Worm (Caenorhabditis elegans) whole organism, L3 larva: ENCODE data around the gene M01B2.13.
A peak's percentile ranks its signal among the peaks of the same experiment; 100 is the strongest.

ENCODE experiments used
- R02D3.7 ChIP-seq: fragments of 150-350 bp; optimal IDR thresholded peaks from 2 replicates; lab custom pipeline; 2014; ENCODE audit warnings: missing biosample characterization, missing genetic modification characterization
- ZK546.5 ChIP-seq: sonication (generic microtip); optimal IDR thresholded peaks from 2 replicates; lab custom pipeline; 2017; ENCODE audit warnings: missing biosample characterization, missing genetic modification characterization
- aly-2 ChIP-seq: fragments of 150-350 bp; optimal IDR thresholded peaks from 2 replicates; lab custom pipeline; 2014; ENCODE audit warnings: missing biosample characterization, missing genetic modification characterization
- ceh-28 ChIP-seq: fragments of 150-350 bp; optimal IDR thresholded peaks from 2 replicates; lab custom pipeline; 2014; ENCODE audit warnings: missing biosample characterization, missing genetic modification reagents, missing genetic modification characterization
- daf-12 ChIP-seq: fragments of 150-350 bp; optimal IDR thresholded peaks from 2 replicates; lab custom pipeline; 2014; ENCODE audit warnings: missing biosample characterization, missing genetic modification reagents, missing genetic modification characterization
- elt-1 ChIP-seq: fragments of 150-350 bp; optimal IDR thresholded peaks from 2 replicates; lab custom pipeline; 2014; ENCODE audit warnings: missing biosample characterization, missing genetic modification characterization
- elt-2 ChIP-seq: sonication (generic microtip); optimal IDR thresholded peaks from 2 replicates; lab custom pipeline; 2016; ENCODE audit warnings: missing genetic modification reagents, mild to moderate bottlenecking, missing genetic modification characterization, missing compliant biosample characterization
- elt-3 ChIP-seq, 3 experiments: fragments of 150-350 bp in 1 of 3; sonication (generic microtip) in 2 of 3; optimal IDR thresholded peaks; 2 replicates in 2 of 3; 4 replicates in 1 of 3; lab custom pipeline; 2014 to 2017; ENCODE audit warnings: missing biosample characterization in 3 of 3, missing genetic modification characterization in 3 of 3
- fkh-10 ChIP-seq: sonication (generic microtip); optimal IDR thresholded peaks from 2 replicates; lab custom pipeline; 2017; ENCODE audit warnings: missing biosample characterization, missing genetic modification reagents, missing genetic modification characterization
- fkh-2 ChIP-seq: fragments of 150-350 bp; optimal IDR thresholded peaks from 2 replicates; lab custom pipeline; 2014; ENCODE audit warnings: missing biosample characterization, missing genetic modification reagents, missing genetic modification characterization
- fos-1 ChIP-seq: fragments of 150-350 bp; optimal IDR thresholded peaks from 2 replicates; lab custom pipeline; 2014; ENCODE audit warnings: missing biosample characterization, missing genetic modification characterization
- hmg-11 ChIP-seq: sonication (generic microtip); optimal IDR thresholded peaks from 2 replicates; lab custom pipeline; 2016; ENCODE audit warnings: missing genetic modification characterization, missing compliant biosample characterization
- jun-1 ChIP-seq: fragments of 150-350 bp; optimal IDR thresholded peaks from 2 replicates; lab custom pipeline; 2014; ENCODE audit warnings: missing biosample characterization, missing genetic modification reagents, missing genetic modification characterization
- lin-15B ChIP-seq: fragments of 150-350 bp; optimal IDR thresholded peaks from 2 replicates; lab custom pipeline; 2014; ENCODE audit warnings: missing biosample characterization, missing genetic modification characterization
- lin-39 ChIP-seq: fragments of 150-350 bp; optimal IDR thresholded peaks from 2 replicates; lab custom pipeline; 2018; ENCODE audit warnings: missing biosample characterization, missing genetic modification reagents, missing genetic modification characterization
- lsy-12 ChIP-seq: sonication (generic microtip); optimal IDR thresholded peaks from 2 replicates; lab custom pipeline; 2016; ENCODE audit warnings: mild to moderate bottlenecking, missing genetic modification characterization, missing compliant biosample characterization
- mdl-1 ChIP-seq: fragments of 150-350 bp; optimal IDR thresholded peaks from 2 replicates; lab custom pipeline; 2014; ENCODE audit warnings: missing biosample characterization, missing genetic modification characterization
- mml-1 ChIP-seq: fragments of 150-350 bp; sonication (generic microtip); optimal IDR thresholded peaks from 3 replicates; lab custom pipeline; 2014; ENCODE audit warnings: missing biosample characterization, missing genetic modification characterization
- nfya-1 ChIP-seq: sonication (generic microtip); optimal IDR thresholded peaks from 2 replicates; lab custom pipeline; 2017; ENCODE audit warnings: missing genetic modification characterization, mild to moderate bottlenecking, missing compliant biosample characterization, antibody characterized with exemption, moderate library complexity; ENCODE audit not compliant: insufficient read depth
- nhr-23 ChIP-seq: fragments of 150-350 bp; optimal IDR thresholded peaks from 2 replicates; lab custom pipeline; 2014; ENCODE audit warnings: missing biosample characterization, missing genetic modification reagents, missing genetic modification characterization
- nhr-237 ChIP-seq: fragments of 150-350 bp; optimal IDR thresholded peaks from 2 replicates; lab custom pipeline; 2014; ENCODE audit warnings: missing biosample characterization, missing genetic modification characterization
- nhr-25 ChIP-seq: sonication (generic microtip); optimal IDR thresholded peaks from 2 replicates; lab custom pipeline; 2017; ENCODE audit warnings: missing biosample characterization, missing genetic modification characterization
- nhr-28 ChIP-seq: fragments of 150-350 bp; optimal IDR thresholded peaks from 2 replicates; lab custom pipeline; 2014; ENCODE audit warnings: missing biosample characterization, missing genetic modification characterization
- nhr-43 ChIP-seq: sonication (generic microtip); optimal IDR thresholded peaks from 2 replicates; lab custom pipeline; 2016; ENCODE audit warnings: mild to moderate bottlenecking, missing genetic modification characterization, missing compliant biosample characterization; ENCODE audit not compliant: poor library complexity, severe bottlenecking
- nhr-67 ChIP-seq: fragments of 150-350 bp; optimal IDR thresholded peaks from 2 replicates; lab custom pipeline; 2014; ENCODE audit warnings: missing biosample characterization, missing genetic modification characterization
- nhr-76 ChIP-seq: fragments of 150-350 bp; sonication (generic microtip); optimal IDR thresholded peaks from 5 replicates; lab custom pipeline; 2014; ENCODE audit warnings: missing biosample characterization, missing genetic modification characterization
- nhr-77 ChIP-seq: fragments of 150-350 bp; optimal IDR thresholded peaks from 2 replicates; lab custom pipeline; 2014; ENCODE audit warnings: missing biosample characterization, missing genetic modification characterization
- pha-4 ChIP-seq: fragments of 150-350 bp; optimal IDR thresholded peaks from 2 replicates; lab custom pipeline; 2014; ENCODE audit warnings: missing biosample characterization, missing genetic modification reagents, missing genetic modification characterization
- pqm-1 ChIP-seq: fragments of 150-350 bp; optimal IDR thresholded peaks from 2 replicates; lab custom pipeline; 2017; ENCODE audit warnings: missing biosample characterization, missing genetic modification characterization, inconsistent platforms
- skn-1 ChIP-seq: fragments of 150-350 bp; optimal IDR thresholded peaks from 2 replicates; lab custom pipeline; 2014; ENCODE audit warnings: missing biosample characterization, missing genetic modification characterization
- snpc-4 ChIP-seq: fragments of 150-350 bp; optimal IDR thresholded peaks from 2 replicates; lab custom pipeline; 2014; ENCODE audit warnings: missing biosample characterization, missing genetic modification characterization
- tbx-2 ChIP-seq: sonication (generic microtip); optimal IDR thresholded peaks from 2 replicates; lab custom pipeline; 2016; ENCODE audit warnings: mild to moderate bottlenecking, missing genetic modification characterization, missing compliant biosample characterization
- unc-39 ChIP-seq: sonication (generic microtip); optimal IDR thresholded peaks from 4 replicates; lab custom pipeline; 2017; ENCODE audit warnings: missing biosample characterization, missing genetic modification characterization
- unc-62 ChIP-seq: fragments of 150-350 bp; sonication (generic microtip); optimal IDR thresholded peaks from 4 replicates; lab custom pipeline; 2014; ENCODE audit warnings: missing biosample characterization, missing genetic modification reagents, missing genetic modification characterization
- zag-1 ChIP-seq: fragments of 150-350 bp; optimal IDR thresholded peaks from 2 replicates; lab custom pipeline; 2014; ENCODE audit warnings: missing biosample characterization, missing genetic modification characterization
- ztf-11 ChIP-seq: fragments of 150-350 bp; optimal IDR thresholded peaks from 2 replicates; lab custom pipeline; 2014; ENCODE audit warnings: missing biosample characterization, missing genetic modification characterization
- ztf-4 ChIP-seq: fragments of 150-350 bp; optimal IDR thresholded peaks from 2 replicates; lab custom pipeline; 2014; ENCODE audit warnings: missing biosample characterization, missing genetic modification characterization

M01B2.13 gene

DNA sequence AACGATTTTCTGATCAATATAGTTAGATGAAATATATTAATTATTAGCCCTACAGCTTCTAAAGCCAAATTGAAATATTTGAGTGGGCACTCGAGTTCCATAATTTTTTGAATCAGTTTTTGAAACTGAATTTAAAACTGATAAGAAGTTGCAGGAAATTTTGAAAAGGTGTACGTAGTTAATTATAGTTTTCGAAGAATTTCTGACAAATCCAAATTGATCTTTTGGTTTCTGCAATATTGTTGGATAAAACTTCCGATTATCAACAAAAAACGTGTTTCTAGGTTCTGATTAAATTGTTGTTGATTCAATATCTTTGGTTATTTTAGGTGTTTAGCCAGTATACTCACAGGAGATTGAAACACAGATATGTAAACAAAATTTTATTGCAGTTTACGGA lies 41.0 kb upstream of the M01B2.13 start, which contains the start of gene T26H8.4:
Gene T26H8.4, minus strand, starts transcription at position 101 of the 400 bp plus-strand sequence.
- TF ChIP-seq ztf-4 (tag; lab: Kevin White, UChicago) (no peak), lsy-12 (tag; lab: Kevin White, UChicago) (no peak), fkh-10 (GFP tag; lab: Kevin White, UChicago) (no peak), ceh-28 (tag; lab: Kevin White, UChicago) (no peak), pha-4 (no peak), zag-1 (tag; lab: Kevin White, UChicago) (no peak), mml-1 (no peak)
- TF ChIP-seq, all 47 proteins: peak for 0

DNA sequence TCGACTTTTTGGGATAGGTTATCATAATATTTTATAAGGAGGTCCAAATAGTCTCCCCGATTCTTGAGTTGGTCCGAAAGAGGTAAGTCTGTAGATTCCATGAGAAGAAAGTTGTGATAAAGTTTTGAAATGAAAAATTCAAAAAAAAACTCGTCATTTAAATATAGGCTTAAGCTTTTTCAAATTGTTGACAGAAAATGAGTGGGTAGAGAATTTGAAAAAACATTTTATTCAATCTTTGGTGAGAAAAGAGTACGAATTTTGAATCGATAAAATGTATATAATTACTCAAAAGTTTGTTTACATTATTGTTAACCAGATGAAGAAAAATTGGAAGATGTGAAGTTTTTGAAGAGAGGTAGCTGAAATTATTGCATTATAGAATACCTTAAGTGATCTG lies 39.8 kb upstream of the M01B2.13 start, which contains the start of gene T26H8.5:
Gene T26H8.5, minus strand, starts transcription at position 101 of the 400 bp plus-strand sequence.
- TF ChIP-seq elt-2 (tag; lab: Kevin White, UChicago) (no peak), ztf-4 (tag; lab: Kevin White, UChicago) (no peak), zag-1 (tag; lab: Kevin White, UChicago) (no peak), tbx-2 (tag; lab: Kevin White, UChicago) (no peak), snpc-4 (tag; lab: Kevin White, UChicago) (no peak), daf-12 (tag; lab: Kevin White, UChicago) (no peak), unc-39 (tag; lab: Kevin White, UChicago) (no peak), pha-4 (no peak), lsy-12 (tag; lab: Kevin White, UChicago) (no peak), lin-39 (tag; lab: Kevin White, UChicago) (no peak), mdl-1 (tag; lab: Kevin White, UChicago) (no peak)

DNA sequence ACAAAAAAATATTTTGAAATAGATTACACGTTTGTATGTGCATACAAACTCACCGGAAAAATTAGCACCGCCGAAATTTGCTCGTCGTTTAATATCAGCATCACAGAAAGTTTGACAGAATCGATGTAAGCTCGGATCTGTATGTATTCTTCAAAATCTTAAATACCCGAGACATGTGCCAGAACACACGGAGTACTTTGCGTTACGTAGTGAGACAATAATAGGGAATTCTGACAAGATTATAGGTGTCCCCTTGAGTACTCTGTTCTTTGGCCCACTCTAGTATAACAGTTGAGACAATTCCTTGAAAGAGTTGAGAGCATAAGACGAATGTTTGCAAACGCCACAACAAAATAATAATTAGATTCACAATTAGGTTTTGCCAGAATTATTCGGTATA lies 37.9 kb upstream of the M01B2.13 start, which contains the start of gene srx-48:
Gene srx-48, minus strand, starts transcription at position 101 of the 400 bp plus-strand sequence.
- no peak for TF ChIP-seq nhr-77 (tag; lab: Kevin White, UChicago)
- no peak for TF ChIP-seq nhr-25 (tag; lab: Kevin White, UChicago)
- TF ChIP-seq zag-1 (tag; lab: Kevin White, UChicago) = no peak
- no peak for TF ChIP-seq elt-2 (tag; lab: Kevin White, UChicago)
- TF ChIP-seq unc-39 (tag; lab: Kevin White, UChicago) = no peak
- no peak for TF ChIP-seq hmg-11 (tag; lab: Kevin White, UChicago)
- no peak for TF ChIP-seq nhr-28
- TF ChIP-seq nhr-23 (tag; lab: Kevin White, UChicago) = no peak
- no peak for TF ChIP-seq nfya-1 (tag; lab: Kevin White, UChicago)
- no peak for TF ChIP-seq nhr-76 (tag; lab: Kevin White, UChicago)
- TF ChIP-seq daf-12 (tag; lab: Kevin White, UChicago) = no peak
- no peak for TF ChIP-seq ztf-4 (tag; lab: Kevin White, UChicago)
- TF ChIP-seq snpc-4 (tag; lab: Kevin White, UChicago) = no peak
- no peak for TF ChIP-seq nhr-67 (tag; lab: Kevin White, UChicago)
- no peak for TF ChIP-seq elt-3 (tag; optimal IDR thresholded peaks at IDR 0.05; lab: Kevin White, UChicago)
- no peak for TF ChIP-seq mml-1
- no peak for TF ChIP-seq elt-1 (tag; lab: Kevin White, UChicago)

ce11 chrV:15298597-15298996 lies 32.9 kb upstream of the M01B2.13 start, which contains the start of gene cpr-3:
Gene cpr-3 (minus strand): TSS chrV:15298700.
- TF ChIP-seq mml-1 = no peak
- TF ChIP-seq skn-1 (tag; lab: Kevin White, UChicago) = peak; percentile 81
- no peak for TF ChIP-seq nhr-237 (tag; lab: Kevin White, UChicago)
- peak; percentile 99 for TF ChIP-seq pqm-1
- TF ChIP-seq lin-15B (tag; lab: Kevin White, UChicago) = no peak
- no peak for TF ChIP-seq ztf-11 (tag; lab: Kevin White, UChicago)
- TF ChIP-seq jun-1 = peak; percentile 94
- peak; percentile 99 for TF ChIP-seq elt-2 (tag; lab: Kevin White, UChicago)
- peak; percentile 52 for TF ChIP-seq fos-1
- TF ChIP-seq fkh-2 (tag; lab: Kevin White, UChicago) = no peak
- peak; percentile 65 for TF ChIP-seq pha-4
- no peak for TF ChIP-seq unc-62

DNA sequence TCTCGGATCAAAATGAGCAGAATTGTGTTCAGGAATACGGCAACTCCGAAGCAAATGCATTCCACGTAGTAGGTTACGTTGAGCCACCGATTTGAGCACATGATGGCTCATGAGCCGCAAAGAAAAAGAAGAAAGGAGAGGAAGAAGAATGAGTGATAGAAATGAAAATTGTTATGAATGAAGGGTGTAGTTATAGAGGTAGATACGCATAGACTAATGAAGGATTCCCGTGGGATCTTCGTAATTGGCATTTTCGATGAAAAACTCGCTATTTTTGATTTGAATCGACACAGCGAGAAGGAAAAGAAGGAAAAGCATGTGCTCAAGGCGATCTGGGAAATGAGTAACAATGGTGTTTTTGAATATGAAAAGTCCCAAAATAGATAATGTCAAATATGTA lies 28.2 kb upstream of the M01B2.13 start, which contains the start of gene str-96:
Gene str-96, minus strand, starts transcription at position 101 of the 400 bp plus-strand sequence.
- no peak for TF ChIP-seq unc-39 (tag; lab: Kevin White, UChicago)
- no peak for TF ChIP-seq elt-3 (tag; optimal IDR thresholded peaks at IDR 0.05; lab: Kevin White, UChicago)
- TF ChIP-seq nhr-25 (tag; lab: Kevin White, UChicago) = no peak
- TF ChIP-seq nhr-28 = no peak
- TF ChIP-seq nhr-67 (tag; lab: Kevin White, UChicago) = no peak
- no peak for TF ChIP-seq zag-1 (tag; lab: Kevin White, UChicago)
- TF ChIP-seq R02D3.7 = no peak
- TF ChIP-seq unc-62 = no peak
- TF ChIP-seq aly-2 = no peak
- TF ChIP-seq nhr-77 (tag; lab: Kevin White, UChicago) = no peak
- TF ChIP-seq nhr-23 (tag; lab: Kevin White, UChicago) = no peak
- no peak for TF ChIP-seq tbx-2 (tag; lab: Kevin White, UChicago)
- TF ChIP-seq ZK546.5 (tag; lab: Kevin White, UChicago) = no peak
- no peak for TF ChIP-seq nhr-43 (tag; lab: Kevin White, UChicago)
- TF ChIP-seq daf-12 (tag; lab: Kevin White, UChicago) = no peak
- no peak for TF ChIP-seq nhr-237 (tag; lab: Kevin White, UChicago)
